Worm (Caenorhabditis elegans): ENCODE results near the gene rabr-4.

The rabr-4 gene

DNA sequence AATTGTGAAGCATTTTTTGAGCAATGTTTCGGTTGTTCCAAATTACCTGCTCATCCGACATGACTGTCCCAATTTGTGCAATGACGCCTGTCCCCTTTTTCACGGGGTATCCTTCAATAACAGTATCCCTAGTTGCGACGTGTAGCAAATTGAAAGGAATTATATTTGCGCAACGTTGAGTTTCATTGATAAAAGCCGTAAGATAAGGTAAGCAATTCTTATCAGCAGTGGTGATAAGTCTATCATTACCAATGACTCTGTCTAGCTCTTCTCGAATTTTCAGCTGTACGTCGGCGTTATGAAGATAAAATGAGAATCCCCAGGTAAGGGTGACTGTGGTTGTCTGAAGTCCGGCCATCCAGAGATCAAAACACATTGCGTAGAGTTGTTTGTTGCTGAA is 20.6 kb upstream of the rabr-4 start:
- TF ChIP-seq fos-1 (tag; optimal IDR thresholded peaks at IDR 0.05) (peak; percentile 35), zag-1 (tag; optimal IDR thresholded peaks at IDR 0.05) (no peak)

DNA sequence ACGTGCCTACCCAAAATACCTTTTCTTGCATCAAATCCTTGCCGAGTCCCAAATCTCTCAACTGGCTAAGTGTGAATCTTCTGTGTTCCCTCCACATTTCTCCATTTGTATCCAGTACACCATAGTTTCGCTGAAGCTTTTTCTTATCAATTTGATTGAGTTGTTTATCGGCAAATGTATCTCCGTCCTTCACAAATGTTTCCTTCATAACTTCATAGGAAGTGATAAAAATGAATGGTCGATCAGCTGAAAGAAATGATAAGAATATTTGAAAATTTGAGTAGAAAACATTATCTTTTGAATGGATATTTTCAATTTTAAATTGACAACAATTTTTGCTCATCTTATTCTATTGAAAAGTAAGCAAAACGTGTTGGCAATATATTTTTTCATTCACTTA is 19.5 kb upstream of the rabr-4 start:
- no peak for TF ChIP-seq lin-11 (tag; optimal IDR thresholded peaks at IDR 0.05)
- no peak for TF ChIP-seq R02D3.7 (tag; optimal IDR thresholded peaks at IDR 0.05)
- TF ChIP-seq nhr-129 (tag; optimal IDR thresholded peaks at IDR 0.05): no peak
- TF ChIP-seq C34F6.9 (tag; optimal IDR thresholded peaks at IDR 0.05): no peak
- TF ChIP-seq ama-1 (optimal IDR thresholded peaks at IDR 0.05): no peak
- TF ChIP-seq snpc-4 (tag; optimal IDR thresholded peaks at IDR 0.05): no peak
- TF ChIP-seq fos-1 (tag; optimal IDR thresholded peaks at IDR 0.05): peak; percentile 65
- TF ChIP-seq ztf-11 (tag; optimal IDR thresholded peaks at IDR 0.05): no peak
- no peak for TF ChIP-seq nhr-10 (tag; optimal IDR thresholded peaks at IDR 0.05)

DNA sequence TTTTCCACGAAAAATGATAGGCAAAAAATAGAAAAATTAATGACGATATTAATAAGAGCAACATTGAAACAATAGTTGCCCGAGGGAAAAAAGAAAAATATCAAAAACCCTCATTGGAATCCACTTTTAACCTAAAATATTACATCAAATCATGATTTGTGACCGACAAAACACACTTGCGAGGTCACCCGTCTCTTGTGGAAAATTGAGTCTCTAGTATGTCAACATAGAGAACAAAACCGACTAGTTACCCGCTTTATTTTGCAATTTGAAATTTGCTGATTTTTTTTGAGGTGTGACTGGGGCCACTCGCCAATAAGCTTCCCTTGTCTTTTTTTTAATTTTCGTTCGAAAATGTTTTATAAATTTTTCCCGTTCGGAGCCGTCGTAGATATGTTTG is 19.0 kb upstream of the rabr-4 start, which contains the start of gene cyp-33D1:
Gene cyp-33D1 (minus strand): TSS at position 101 of the 400 bp plus-strand sequence.
- TF ChIP-seq lsy-2 (tag; optimal IDR thresholded peaks at IDR 0.05): no peak
- no peak for TF ChIP-seq mdl-1 (tag; optimal IDR thresholded peaks at IDR 0.05)
- TF ChIP-seq elt-3 (tag; optimal IDR thresholded peaks at IDR 0.05): no peak
- no peak for TF ChIP-seq nhr-237 (tag; optimal IDR thresholded peaks at IDR 0.05)
- TF ChIP-seq egl-27 (tag; optimal IDR thresholded peaks at IDR 0.05): no peak

DNA sequence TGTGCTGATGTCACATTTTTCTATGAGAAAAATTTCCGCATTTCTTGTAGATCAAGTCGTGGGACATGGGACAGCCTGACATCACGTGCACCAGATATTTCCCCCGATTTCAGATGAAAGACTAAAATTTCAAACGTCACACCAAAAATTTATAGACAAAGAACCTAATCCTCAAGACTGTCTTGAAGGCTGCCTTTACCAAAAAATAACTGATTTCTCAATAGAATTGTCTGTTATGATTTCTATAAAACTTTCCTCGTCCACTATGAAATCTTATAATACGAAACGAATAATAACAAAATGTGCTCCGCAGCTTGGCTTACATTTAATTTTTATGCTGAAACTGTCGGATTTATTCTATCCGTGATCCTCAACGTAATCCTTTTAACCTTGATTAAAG is 14.4 kb upstream of the rabr-4 start, which contains the start of gene str-106:
Gene str-106 (plus strand): TSS at position 301 of the 400 bp plus-strand sequence.
- TF ChIP-seq lin-11 (tag; optimal IDR thresholded peaks at IDR 0.05) (no peak), nhr-11 (tag; optimal IDR thresholded peaks at IDR 0.05) (no peak), ztf-11 (tag; optimal IDR thresholded peaks at IDR 0.05) (no peak), gmeb-1 (tag; optimal IDR thresholded peaks at IDR 0.05) (no peak), unc-39 (tag; optimal IDR thresholded peaks at IDR 0.05) (no peak), lin-39 (tag; optimal IDR thresholded peaks at IDR 0.05) (no peak), ama-1 (optimal IDR thresholded peaks at IDR 0.05) (no peak)

DNA sequence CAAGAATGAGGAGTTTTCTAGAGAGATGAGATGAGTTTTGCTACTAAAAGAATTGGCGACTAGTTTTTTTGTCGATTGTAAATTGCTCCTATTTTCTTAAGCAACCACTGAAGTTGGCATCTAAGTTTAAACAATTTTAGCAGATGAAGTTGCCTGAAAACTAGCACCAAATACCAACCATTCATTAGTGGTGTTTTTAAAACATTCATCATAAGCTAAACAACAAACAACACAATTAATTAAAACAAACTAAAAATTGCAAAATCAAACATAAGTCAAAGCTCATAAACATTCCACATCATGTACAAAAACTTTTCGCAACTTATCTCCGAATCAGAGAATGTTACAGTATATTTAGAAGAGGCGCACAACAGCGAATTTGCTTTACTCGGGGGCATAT is 12.6 kb upstream of the rabr-4 start, which contains the start of gene srz-13:
Gene srz-13 (plus strand): TSS at position 301 of the 400 bp plus-strand sequence.
- TF ChIP-seq zag-1 (tag; optimal IDR thresholded peaks at IDR 0.05) (no peak), crh-2 (tag; optimal IDR thresholded peaks at IDR 0.05) (no peak), nhr-237 (tag; optimal IDR thresholded peaks at IDR 0.05) (no peak), R02D3.7 (tag; optimal IDR thresholded peaks at IDR 0.05) (no peak), ZK546.5 (tag; optimal IDR thresholded peaks at IDR 0.05) (no peak), nhr-11 (tag; optimal IDR thresholded peaks at IDR 0.05) (no peak), snpc-4 (tag; optimal IDR thresholded peaks at IDR 0.05) (no peak), lin-39 (tag; optimal IDR thresholded peaks at IDR 0.05) (no peak), ztf-11 (tag; optimal IDR thresholded peaks at IDR 0.05) (no peak), Y55F3AM.14 (GFP tag; optimal IDR thresholded peaks at IDR 0.05) (no peak), ceh-82 (tag; optimal IDR thresholded peaks at IDR 0.05) (no peak), nhr-129 (tag; optimal IDR thresholded peaks at IDR 0.05) (no peak), blmp-1 (tag; optimal IDR thresholded peaks at IDR 0.05; ENCODE audit: insufficient read depth) (no peak), nhr-6 (tag; optimal IDR thresholded peaks at IDR 0.05) (no peak), F13H6.1 (tag; optimal IDR thresholded peaks at IDR 0.05) (no peak), sem-4 (tag; optimal IDR thresholded peaks at IDR 0.05) (no peak), sma-3 (GFP tag; optimal IDR thresholded peaks at IDR 0.05) (no peak), nhr-10 (tag; optimal IDR thresholded peaks at IDR 0.05) (no peak), peb-1 (tag; optimal IDR thresholded peaks at IDR 0.05) (no peak), dmd-4 (tag; optimal IDR thresholded peaks at IDR 0.05) (no peak)

DNA sequence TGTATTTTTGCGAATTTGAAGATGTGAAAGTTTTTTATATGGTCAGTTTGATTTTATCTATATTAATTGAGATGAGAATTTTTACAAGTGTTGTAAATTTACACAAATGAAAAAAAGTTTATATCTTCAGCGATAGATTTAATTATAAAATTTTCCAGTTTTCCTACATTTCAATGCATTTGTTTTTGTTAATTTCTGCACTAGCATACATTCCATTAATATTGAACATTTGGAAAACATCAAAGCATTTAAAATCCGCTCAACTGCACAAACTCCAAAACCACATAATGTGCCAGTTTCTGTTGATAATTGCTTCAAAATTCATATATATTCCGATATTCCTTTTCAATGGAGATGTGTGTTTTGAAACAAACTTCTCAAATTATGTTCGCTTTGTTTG is 11.8 kb upstream of the rabr-4 start, which contains the start of gene srh-277:
Gene srh-277 (plus strand): TSS at position 301 of the 400 bp plus-strand sequence.
- TF ChIP-seq nhr-21 (tag; optimal IDR thresholded peaks at IDR 0.05) (no peak), R02D3.7 (tag; optimal IDR thresholded peaks at IDR 0.05) (no peak), sma-9 (GFP tag; optimal IDR thresholded peaks at IDR 0.05) (no peak), sma-9 (tag; optimal IDR thresholded peaks at IDR 0.05) (no peak), zag-1 (tag; optimal IDR thresholded peaks at IDR 0.05) (no peak), alr-1 (tag; optimal IDR thresholded peaks at IDR 0.05) (no peak), sma-3 (GFP tag; optimal IDR thresholded peaks at IDR 0.05) (no peak), crh-2 (tag; optimal IDR thresholded peaks at IDR 0.05) (no peak), ama-1 (optimal IDR thresholded peaks at IDR 0.05) (no peak), snpc-4 (tag; optimal IDR thresholded peaks at IDR 0.05) (no peak)

Data from whole organism, L2 larva.